Fruit fly (Drosophila melanogaster): ENCODE measurements around the gene Coq3.

Gene Coq3

dm6 chr2L:21168295-21169159 lies 10.1 kb upstream of the Coq3 start, which contains the start of the genes mAcon1, CG43345 and CG43346 (continued):
- TF ChIP-seq Trl (optimal IDR thresholded peaks at IDR 0.05): no peak
- peak; percentile 86 for TF ChIP-seq Trl (GFP tag; optimal IDR thresholded peaks at IDR 0.05)
- TF ChIP-seq psq (GFP tag; optimal IDR thresholded peaks at IDR 0.05): peak; percentile 6
- peak; percentile 64 for TF ChIP-seq CG10979 (tag; optimal IDR thresholded peaks at IDR 0.05)
- TF ChIP-seq jigr1 (GFP tag; IDR thresholded peaks at IDR 0.05): no peak
- TF ChIP-seq hth (optimal IDR thresholded peaks at IDR 0.05): no peak
- TF ChIP-seq CG11247 (GFP tag; IDR thresholded peaks at IDR 0.05): peak; percentile 46; the same call in 1 of the 2 replicates
- TF ChIP-seq CG7357 (GFP tag; IDR thresholded peaks at IDR 0.05): peak; percentile 59; the same call in 1 of the 3 replicates
- peak; percentile 82 for TF ChIP-seq CG12391 (tag; optimal IDR thresholded peaks at IDR 0.05)
- TF ChIP-seq MBD-R2 (GFP tag; IDR thresholded peaks at IDR 0.05): peak; percentile 76
- peak; percentile 79 for TF ChIP-seq CG11398 (GFP tag; optimal IDR thresholded peaks at IDR 0.05)
- peak; percentile 78 for TF ChIP-seq CG18619 (GFP tag; optimal IDR thresholded peaks at IDR 0.05)
- no peak for TF ChIP-seq sna (GFP tag; IDR thresholded peaks at IDR 0.05; ENCODE audit: partially characterized antibody)
- TF ChIP-seq corto (GFP tag; optimal IDR thresholded peaks at IDR 0.05): no peak
- peak; percentile 98 for TF ChIP-seq sens (GFP tag)
- no peak for TF ChIP-seq CG11695 (GFP tag; IDR thresholded peaks at IDR 0.05)
- peak; percentile 77 for TF ChIP-seq CG9437 (GFP tag; optimal IDR thresholded peaks at IDR 0.05)
- TF ChIP-seq CG9932 (GFP tag; IDR thresholded peaks at IDR 0.05): peak; percentile 84
- peak; percentile 81 for TF ChIP-seq CG16863 (GFP tag; optimal IDR thresholded peaks at IDR 0.05)
- peak; percentile 86 for TF ChIP-seq Dbx (GFP tag; IDR thresholded peaks at IDR 0.05)
- peak; percentile 70 for TF ChIP-seq Fer2 (tag; optimal IDR thresholded peaks at IDR 0.05)
- TF ChIP-seq yki (optimal IDR thresholded peaks at IDR 0.05): no peak
- TF ChIP-seq Sox102F (GFP tag; optimal IDR thresholded peaks at IDR 0.05): no peak
- TF ChIP-seq CrebB (tag; optimal IDR thresholded peaks at IDR 0.05): peak; percentile 58
- peak; percentile 59 for TF ChIP-seq PHDP (tag; optimal IDR thresholded peaks at IDR 0.05)
- TF ChIP-seq jing (GFP tag; optimal IDR thresholded peaks at IDR 0.05): peak; percentile 52
- no peak for TF ChIP-seq stc (GFP tag; IDR thresholded peaks at IDR 0.05)
- TF ChIP-seq pzg (GFP tag; optimal IDR thresholded peaks at IDR 0.05): peak; percentile 68
- TF ChIP-seq HHEX (GFP tag; optimal IDR thresholded peaks at IDR 0.05): peak; percentile 79
- no peak for TF ChIP-seq fd64A (GFP tag; optimal IDR thresholded peaks at IDR 0.05)
- peak; percentile 33; the same call in 1 of the 2 replicates for TF ChIP-seq Ada2b (GFP tag; IDR thresholded peaks at IDR 0.05)
- TF ChIP-seq seq (GFP tag; IDR thresholded peaks at IDR 0.05): peak; percentile 57; the same call in 1 of the 2 replicates
- peak; percentile 39 for TF ChIP-seq gfzf (GFP tag; optimal IDR thresholded peaks at IDR 0.05)
- TF ChIP-seq Oli (tag; optimal IDR thresholded peaks at IDR 0.05): peak; percentile 75
- peak; percentile 46; the same call in 1 of the 2 replicates for TF ChIP-seq HLH3B (GFP tag; IDR thresholded peaks at IDR 0.05)
- TF ChIP-seq danr (GFP tag; IDR thresholded peaks at IDR 0.05): peak; percentile 66; the same call in 1 of the 2 replicates
- peak; percentile 48 for TF ChIP-seq stwl (tag; optimal IDR thresholded peaks at IDR 0.05)
- TF ChIP-seq CG1603 (tag; optimal IDR thresholded peaks at IDR 0.05): no peak
- TF ChIP-seq CG1233 (GFP tag; optimal IDR thresholded peaks at IDR 0.05): peak; percentile 70
- TF ChIP-seq CG9876 (GFP tag; optimal IDR thresholded peaks at IDR 0.05): peak; percentile 70
- TF ChIP-seq CG4707 (GFP tag; optimal IDR thresholded peaks at IDR 0.05): no peak
- no peak for TF ChIP-seq sc (optimal IDR thresholded peaks at IDR 0.05)
- TF ChIP-seq sc (GFP tag; optimal IDR thresholded peaks at IDR 0.05): peak; percentile 68
- peak; percentile 75 for TF ChIP-seq Dp (GFP tag; optimal IDR thresholded peaks at IDR 0.05)
- TF ChIP-seq lbe (GFP tag; optimal IDR thresholded peaks at IDR 0.05): peak; percentile 69
- no peak for TF ChIP-seq caup (GFP tag; optimal IDR thresholded peaks at IDR 0.05; ENCODE audit: severe bottlenecking)
- TF ChIP-seq Optix (GFP tag; IDR thresholded peaks at IDR 0.05): 0 out of 3 replicates have a peak, but pooled peaks have one; percentile 20
- TF ChIP-seq CG12104 (GFP tag; optimal IDR thresholded peaks at IDR 0.05): peak; percentile 64
- no peak for TF ChIP-seq ham (GFP tag; IDR thresholded peaks at IDR 0.05)
- TF ChIP-seq CG15696 (tag; optimal IDR thresholded peaks at IDR 0.05): peak; percentile 72

Data from whole organism, embryonic.